Fruit fly (Drosophila melanogaster) whole organism, embryonic: ENCODE measurements around the gene Pka-C1.

Experiments used
- Adf1 ChIP-seq: fragments of 200-800 bp; sonication (Bioruptor generic); IDR thresholded peaks from 2 replicates; pipeline ENCODE4 v1.3.6; 2022; ENCODE audit warnings: missing biosample characterization, missing genetic modification characterization
- Asciz ChIP-seq: fragments of 200-800 bp; sonication (Bioruptor generic); optimal IDR thresholded peaks from 2 replicates; lab custom pipeline; 2017; ENCODE audit warnings: missing biosample characterization, mild to moderate bottlenecking, missing genetic modification characterization, missing genetic modification reagents
- B-H2 ChIP-seq: fragments of 200-800 bp; sonication (Bioruptor generic); optimal IDR thresholded peaks from 2 replicates; lab custom pipeline; 2018; ENCODE audit warnings: missing biosample characterization, mild to moderate bottlenecking, missing genetic modification characterization
- CG10147 ChIP-seq: fragments of 200-800 bp; sonication (Bioruptor generic); optimal IDR thresholded peaks from 2 replicates; lab custom pipeline; 2019; ENCODE audit warnings: missing biosample characterization, mild to moderate bottlenecking, missing genetic modification characterization, moderate library complexity
- CG10543 ChIP-seq: fragments of 200-800 bp; sonication (Bioruptor generic); optimal IDR thresholded peaks from 3 replicates; lab custom pipeline; 2017; ENCODE audit warnings: missing biosample characterization, mild to moderate bottlenecking, missing genetic modification characterization, moderate library complexity
- CG11456 ChIP-seq: fragments of 200-800 bp; sonication (Bioruptor generic); IDR thresholded peaks from 3 replicates; pipeline ENCODE4 v1.3.6; 2022; ENCODE audit warnings: missing biosample characterization, missing genetic modification characterization
- CG12659 ChIP-seq: fragments of 200-800 bp; sonication (Bioruptor generic); optimal IDR thresholded peaks from 3 replicates; lab custom pipeline; 2017; ENCODE audit warnings: mild to moderate bottlenecking, missing biosample characterization, missing genetic modification reagents, missing genetic modification characterization
- CG13624 ChIP-seq: fragments of 200-800 bp; sonication (Bioruptor generic); optimal IDR thresholded peaks from 2 replicates; lab custom pipeline; 2016; ENCODE audit warnings: missing biosample characterization, missing genetic modification characterization
- CG14860 ChIP-seq: fragments of 200-800 bp; sonication (Bioruptor generic); IDR thresholded peaks from 3 replicates; pipeline ENCODE4 v1.3.6; 2022; ENCODE audit warnings: missing biosample characterization, missing genetic modification characterization; ENCODE audit not compliant: partially characterized antibody
- CG15514 ChIP-seq: fragments of 200-800 bp; sonication (Bioruptor generic); optimal IDR thresholded peaks from 3 replicates; lab custom pipeline; 2017; ENCODE audit warnings: missing biosample characterization, missing genetic modification characterization, mild to moderate bottlenecking, moderate library complexity, missing genetic modification reagents
- CG2678 ChIP-seq: fragments of 200-800 bp; sonication (Bioruptor generic); optimal IDR thresholded peaks from 3 replicates; lab custom pipeline; 2019; ENCODE audit warnings: missing biosample characterization, mild to moderate bottlenecking, missing genetic modification characterization, moderate library complexity
- CG31388 ChIP-seq: fragments of 200-800 bp; sonication (Bioruptor generic); optimal IDR thresholded peaks from 2 replicates; lab custom pipeline; 2016; ENCODE audit warnings: missing biosample characterization, missing genetic modification characterization
- CG3281 ChIP-seq: fragments of 200-800 bp; sonication (Bioruptor generic); optimal IDR thresholded peaks from 3 replicates; lab custom pipeline; 2017; ENCODE audit warnings: missing biosample characterization, mild to moderate bottlenecking, missing genetic modification characterization
- CG33213 ChIP-seq: fragments of 200-800 bp; sonication (Bioruptor generic); optimal IDR thresholded peaks from 3 replicates; lab custom pipeline; 2016; ENCODE audit warnings: missing biosample characterization, missing genetic modification characterization
- CG3847 ChIP-seq: fragments of 200-800 bp; sonication (Bioruptor generic); IDR thresholded peaks from 2 replicates; pipeline ENCODE4 v1.3.6; 2022; ENCODE audit warnings: missing biosample characterization, missing genetic modification characterization
- CG7786 ChIP-seq: fragments of 200-800 bp; sonication (Bioruptor generic); optimal IDR thresholded peaks from 2 replicates; lab custom pipeline; 2016; ENCODE audit warnings: missing biosample characterization, missing genetic modification characterization
- CG7987 ChIP-seq: fragments of 200-800 bp; sonication (Bioruptor generic); optimal IDR thresholded peaks from 2 replicates; lab custom pipeline; 2018; ENCODE audit warnings: missing biosample characterization, mild to moderate bottlenecking, missing genetic modification characterization, moderate library complexity
- CG8290 ChIP-seq, 3 experiments: fragments of 200-800 bp; sonication (Bioruptor generic); optimal IDR thresholded peaks; 2 replicates each; lab custom pipeline; 2016 to 2019; ENCODE audit warnings: missing biosample characterization in 3 of 3, missing genetic modification characterization in 3 of 3, mild to moderate bottlenecking in 2 of 3, moderate library complexity in 1 of 3
- CG8478 ChIP-seq: fragments of >200 bp; optimal IDR thresholded peaks from 2 replicates; lab custom pipeline; 2018
- D19A ChIP-seq: fragments of 200-800 bp; optimal IDR thresholded peaks from 3 replicates; lab custom pipeline; 2019; ENCODE audit warnings: missing biosample characterization, mild to moderate bottlenecking, missing genetic modification characterization, moderate library complexity
- Deaf1 ChIP-seq: fragments of 200-800 bp; optimal IDR thresholded peaks from 3 replicates; lab custom pipeline; 2019; ENCODE audit warnings: missing biosample characterization, mild to moderate bottlenecking, missing genetic modification characterization, moderate library complexity
- Dek ChIP-seq: fragments of 200-800 bp; sonication (Bioruptor generic); optimal IDR thresholded peaks from 3 replicates; lab custom pipeline; 2019; ENCODE audit warnings: missing biosample characterization, mild to moderate bottlenecking, missing genetic modification characterization, moderate library complexity
- Eip74EF ChIP-seq, 2 experiments: fragments of 200-800 bp in 1 of 2; fragments of >200 bp in 1 of 2; sonication (Bioruptor generic) in 1 of 2; optimal IDR thresholded peaks; 2 replicates each; lab custom pipeline; 2017 to 2019; ENCODE audit warnings: missing biosample characterization in 2 of 2, missing genetic modification characterization in 2 of 2, mild to moderate bottlenecking in 1 of 2, moderate library complexity in 1 of 2
- HLHmδ ChIP-seq: fragments of 200-800 bp; sonication (Bioruptor generic); optimal IDR thresholded peaks from 2 replicates; lab custom pipeline; 2018; ENCODE audit warnings: missing biosample characterization, mild to moderate bottlenecking, missing genetic modification characterization, moderate library complexity
- Hey ChIP-seq: fragments of 200-800 bp; sonication (Bioruptor generic); optimal IDR thresholded peaks from 3 replicates; lab custom pipeline; 2018; ENCODE audit warnings: missing biosample characterization, mild to moderate bottlenecking, missing genetic modification characterization
- HmgD ChIP-seq: fragments of 200-800 bp; sonication (Bioruptor generic); optimal IDR thresholded peaks from 3 replicates; lab custom pipeline; 2016; ENCODE audit warnings: missing biosample characterization, missing genetic modification characterization
- Hr51 ChIP-seq, 2 experiments: fragments of 200-800 bp; sonication (Bioruptor generic); optimal IDR thresholded peaks; 2 replicates in 1 of 2; 3 replicates in 1 of 2; lab custom pipeline; 2016 to 2018; ENCODE audit warnings: missing biosample characterization in 2 of 2, missing genetic modification characterization in 2 of 2, mild to moderate bottlenecking in 1 of 2, moderate library complexity in 1 of 2
- MBD-R2 ChIP-seq: fragments of 200-800 bp; sonication (Bioruptor generic); IDR thresholded peaks from 2 replicates; pipeline ENCODE4 v1.3.6; 2022; ENCODE audit warnings: missing biosample characterization, missing genetic modification characterization
- MESR4 ChIP-seq: fragments of 200-800 bp; sonication (Bioruptor generic); optimal IDR thresholded peaks from 2 replicates; lab custom pipeline; 2018; ENCODE audit warnings: missing biosample characterization, mild to moderate bottlenecking, missing genetic modification characterization, moderate library complexity
- Meics ChIP-seq: fragments of 200-800 bp; sonication (Bioruptor generic); optimal IDR thresholded peaks from 2 replicates; lab custom pipeline; 2017; ENCODE audit warnings: missing biosample characterization, mild to moderate bottlenecking, missing genetic modification characterization
- Nf-YC ChIP-seq: fragments of 200-800 bp; optimal IDR thresholded peaks from 3 replicates; lab custom pipeline; 2019; ENCODE audit warnings: missing biosample characterization, mild to moderate bottlenecking, missing genetic modification characterization, moderate library complexity
- Pdp1 ChIP-seq, 2 experiments: fragments of 200-800 bp; sonication (Bioruptor generic); optimal IDR thresholded peaks; 3 replicates each; lab custom pipeline; 2016; ENCODE audit warnings: missing biosample characterization in 2 of 2, missing genetic modification characterization in 2 of 2, mild to moderate bottlenecking in 1 of 2, moderate library complexity in 1 of 2
- amos ChIP-seq: fragments of 200-800 bp; sonication (Bioruptor generic); IDR thresholded peaks from 2 replicates; pipeline ENCODE4 v1.3.6; 2022; ENCODE audit warnings: missing biosample characterization, missing genetic modification characterization; ENCODE audit not compliant: partially characterized antibody
- caup ChIP-seq: fragments of 200-800 bp; sonication (Bioruptor generic); optimal IDR thresholded peaks from 3 replicates; lab custom pipeline; 2017; ENCODE audit warnings: missing biosample characterization, mild to moderate bottlenecking, missing genetic modification characterization, moderate library complexity; ENCODE audit not compliant: severe bottlenecking
- crol ChIP-seq: fragments of 200-800 bp; sonication (Bioruptor generic); IDR thresholded peaks from 2 replicates; pipeline ENCODE4 v1.3.6; 2022; ENCODE audit warnings: missing biosample characterization, missing genetic modification characterization
- cwo ChIP-seq: fragments of 200-800 bp; sonication (Bioruptor generic); optimal IDR thresholded peaks from 3 replicates; lab custom pipeline; 2017; ENCODE audit warnings: missing biosample characterization, missing genetic modification characterization, mild to moderate bottlenecking, moderate library complexity, missing genetic modification reagents
- dysf ChIP-seq: fragments of 200-800 bp; sonication (Bioruptor generic); IDR thresholded peaks from 3 replicates; pipeline ENCODE4 v1.3.6; 2022; ENCODE audit warnings: missing biosample characterization, missing genetic modification characterization
- ind ChIP-seq: fragments of 200-800 bp; sonication (Bioruptor generic); optimal IDR thresholded peaks from 3 replicates; lab custom pipeline; 2016; ENCODE audit warnings: missing biosample characterization, missing genetic modification characterization
- lab ChIP-seq: fragments of 200-800 bp; sonication (Bioruptor generic); optimal IDR thresholded peaks from 3 replicates; lab custom pipeline; 2017; ENCODE audit warnings: missing biosample characterization, missing genetic modification characterization, mild to moderate bottlenecking, moderate library complexity, missing genetic modification reagents
- mirr ChIP-seq: fragments of 200-800 bp; sonication (Bioruptor generic); optimal IDR thresholded peaks from 3 replicates; lab custom pipeline; 2018; ENCODE audit warnings: missing biosample characterization, mild to moderate bottlenecking, missing genetic modification characterization
- schlank ChIP-seq: fragments of 200-800 bp; sonication (Bioruptor generic); optimal IDR thresholded peaks from 2 replicates; lab custom pipeline; 2018; ENCODE audit warnings: missing biosample characterization, mild to moderate bottlenecking, missing genetic modification characterization
- slbo ChIP-seq: fragments of 200-800 bp; sonication (Bioruptor generic); IDR thresholded peaks from 2 replicates; pipeline ENCODE4 v1.3.6; 2022; ENCODE audit warnings: missing biosample characterization, missing genetic modification characterization
- sr ChIP-seq: fragments of 200-800 bp; sonication (Bioruptor generic); IDR thresholded peaks from 3 replicates; pipeline ENCODE4 v1.3.6; 2022; ENCODE audit warnings: missing biosample characterization, missing genetic modification characterization
- sug ChIP-seq: fragments of 200-800 bp; optimal IDR thresholded peaks from 2 replicates; lab custom pipeline; 2019; ENCODE audit warnings: missing biosample characterization, mild to moderate bottlenecking, missing genetic modification characterization, moderate library complexity
- vvl ChIP-seq: fragments of 200-800 bp; sonication (Bioruptor generic); IDR thresholded peaks from 2 replicates; pipeline ENCODE4 v1.3.6; 2022; ENCODE audit warnings: missing biosample characterization, missing genetic modification characterization
- z ChIP-seq: fragments of 200-800 bp; sonication (Bioruptor generic); IDR thresholded peaks from 3 replicates; pipeline ENCODE4 v1.3.6; 2022; ENCODE audit warnings: missing biosample characterization, missing genetic modification characterization

Pka-C1 gene

DNA sequence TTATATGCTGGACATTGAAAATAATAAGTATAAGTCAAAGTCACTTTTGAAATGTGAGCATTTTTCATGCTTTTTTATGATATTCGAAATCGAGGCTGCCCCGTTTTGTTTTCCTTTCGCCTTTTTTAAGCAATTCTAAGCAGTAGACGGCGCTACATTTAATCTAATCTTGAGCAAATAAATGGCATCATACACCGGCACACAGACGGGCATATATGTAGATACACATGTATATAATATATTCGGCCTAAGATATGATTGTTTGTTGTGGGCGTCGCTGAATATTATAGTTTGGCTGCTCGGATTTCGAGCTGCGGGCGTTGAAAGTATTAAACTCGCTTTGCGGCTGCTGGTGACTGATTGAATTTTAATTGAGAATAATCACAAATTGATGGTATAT, 26.9 kb downstream of the Pka-C1 start (continued):
- TF ChIP-seq Hr51 (GFP tag; optimal IDR thresholded peaks at IDR 0.05; lab: Kevin White, UChicago) (no peak), CG10147 (GFP tag; lab: Kevin White, UChicago) (no peak), Hey (tag; lab: Kevin White, UChicago) (no peak), CG33213 (GFP tag; lab: Kevin White, UChicago) (no peak), Dek (tag; lab: Kevin White, UChicago) (no peak), slbo (GFP tag; lab: Robert Waterston, UW) (0 out of 2 replicates have a peak, but pooled peaks have one; percentile 25), B-H2 (GFP tag; lab: Kevin White, UChicago) (no peak), Eip74EF (GFP tag; optimal IDR thresholded peaks at IDR 0.05; lab: Kevin White, UChicago) (no peak), D19A (tag; lab: Kevin White, UChicago) (peak; percentile 42), CG8290 (GFP tag; optimal IDR thresholded peaks at IDR 0.05; lab: Kevin White, UChicago) (no peak), CG8290 (tag; optimal IDR thresholded peaks at IDR 0.05; lab: Kevin White, UChicago) (peak in 1 of 2 experiments; percentile 10), CG12659 (GFP tag; lab: Kevin White, UChicago) (no peak), Nf-YC (tag; lab: Kevin White, UChicago) (no peak), CG3847 (no peak), HmgD (no peak), CG13624 (no peak), CG8478 (lab: Kevin White, UChicago) (no peak), Adf1 (GFP tag; lab: Robert Waterston, UW) (no peak), amos (GFP tag; lab: Robert Waterston, UW) (no peak)
- TF ChIP-seq, all 482 proteins: peak for 9

DNA sequence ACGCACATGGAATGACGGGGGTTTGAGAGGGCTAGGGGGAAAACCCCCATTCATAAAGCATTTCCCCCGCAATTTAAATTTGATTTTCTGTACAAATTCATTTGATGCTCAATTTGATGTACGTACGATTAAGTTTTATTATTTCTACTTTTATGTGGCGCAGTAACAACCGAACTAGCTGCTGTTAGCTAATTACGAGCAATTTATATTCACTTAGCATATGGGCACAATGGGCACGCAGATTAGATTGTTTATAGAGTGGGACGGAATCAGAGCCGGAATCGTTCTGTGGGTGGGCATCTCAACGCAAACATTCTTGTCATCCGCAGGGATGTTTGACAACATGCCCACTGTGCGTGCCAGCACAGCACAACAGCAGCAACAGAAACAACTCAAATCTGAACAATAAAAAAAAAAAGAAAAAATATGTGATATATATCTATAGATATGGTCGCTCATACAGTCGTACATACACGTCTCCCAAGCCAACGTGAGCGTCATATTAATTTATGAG, 28.1 kb downstream of the Pka-C1 start:
- no peak for TF ChIP-seq CG31388 (GFP tag; lab: Kevin White, UChicago)
- peak; percentile 4 for TF ChIP-seq caup (GFP tag; lab: Kevin White, UChicago)
- TF ChIP-seq CG11456 (GFP tag; lab: Robert Waterston, UW), result 0 out of 3 replicates have a peak, but pooled peaks have one; percentile 9
- no peak for TF ChIP-seq CG14860 (GFP tag; lab: Robert Waterston, UW)
- TF ChIP-seq vvl (GFP tag; lab: Robert Waterston, UW), result 0 out of 2 replicates have a peak, but pooled peaks have one; percentile 39
- TF ChIP-seq cwo, result peak; percentile 18
- TF ChIP-seq ind (GFP tag; lab: Kevin White, UChicago), result no peak
- TF ChIP-seq CG3281 (GFP tag; lab: Kevin White, UChicago), result peak; percentile 23
- TF ChIP-seq schlank (tag; lab: Kevin White, UChicago), result no peak
- no peak for TF ChIP-seq MESR4 (GFP tag; lab: Kevin White, UChicago)
- TF ChIP-seq CG10543, result peak; percentile 14
- peak; percentile 41 for TF ChIP-seq mirr (GFP tag; lab: Kevin White, UChicago)
- peak; percentile 11 for TF ChIP-seq CG15514 (GFP tag; lab: Kevin White, UChicago)
- peak; percentile 9 for TF ChIP-seq Nf-YC (tag; lab: Kevin White, UChicago)
- TF ChIP-seq MBD-R2 (GFP tag; lab: Robert Waterston, UW), result peak; percentile 16; the same call in 1 of the 2 replicates
- peak in 1 of 2 experiments; percentile 75 for TF ChIP-seq Pdp1 (GFP tag; optimal IDR thresholded peaks at IDR 0.05; lab: Kevin White, UChicago)
- peak; percentile 44 for TF ChIP-seq lab (GFP tag; lab: Kevin White, UChicago)
- no peak for TF ChIP-seq HLHmδ
- peak; percentile 28 for TF ChIP-seq CG2678 (tag; lab: Kevin White, UChicago)
- no peak for TF ChIP-seq CG7786 (GFP tag; lab: Kevin White, UChicago)
- 0 out of 3 replicates have a peak, but pooled peaks have one; percentile 21 for TF ChIP-seq dysf
- 0 out of 2 replicates have a peak, but pooled peaks have one; percentile 37 for TF ChIP-seq crol (GFP tag; lab: Robert Waterston, UW)
- TF ChIP-seq Meics, result peak; percentile 3
- no peak for TF ChIP-seq Deaf1
- peak; percentile 33 for TF ChIP-seq Asciz
- peak; percentile 55 for TF ChIP-seq sug (tag; lab: Kevin White, UChicago)
- no peak for TF ChIP-seq CG8290 (GFP tag; optimal IDR thresholded peaks at IDR 0.05; lab: Kevin White, UChicago)
- TF ChIP-seq CG8290 (tag; optimal IDR thresholded peaks at IDR 0.05; lab: Kevin White, UChicago), result peak in 1 of 2 experiments; percentile 31
- TF ChIP-seq CG7987 (GFP tag; lab: Kevin White, UChicago), result peak; percentile 76
- TF ChIP-seq z (GFP tag; lab: Robert Waterston, UW), result 0 out of 3 replicates have a peak, but pooled peaks have one; percentile 44
- TF ChIP-seq sr (GFP tag; lab: Robert Waterston, UW), result peak; percentile 22; the same call in 1 of the 3 replicates
